Worm (Caenorhabditis elegans) whole organism, L3 larva: ENCODE data around the gene F47E1.1.

Experiments
- R02D3.7 ChIP-seq: fragments of 150-350 bp; optimal IDR thresholded peaks from 2 replicates; lab custom pipeline; 2014; ENCODE audit warnings: missing biosample characterization, missing genetic modification characterization
- mdl-1 ChIP-seq: fragments of 150-350 bp; optimal IDR thresholded peaks from 2 replicates; lab custom pipeline; 2014; ENCODE audit warnings: missing biosample characterization, missing genetic modification characterization
- unc-62 ChIP-seq: fragments of 150-350 bp; sonication (generic microtip); optimal IDR thresholded peaks from 4 replicates; lab custom pipeline; 2014; ENCODE audit warnings: missing biosample characterization, missing genetic modification reagents, missing genetic modification characterization

DNA sequence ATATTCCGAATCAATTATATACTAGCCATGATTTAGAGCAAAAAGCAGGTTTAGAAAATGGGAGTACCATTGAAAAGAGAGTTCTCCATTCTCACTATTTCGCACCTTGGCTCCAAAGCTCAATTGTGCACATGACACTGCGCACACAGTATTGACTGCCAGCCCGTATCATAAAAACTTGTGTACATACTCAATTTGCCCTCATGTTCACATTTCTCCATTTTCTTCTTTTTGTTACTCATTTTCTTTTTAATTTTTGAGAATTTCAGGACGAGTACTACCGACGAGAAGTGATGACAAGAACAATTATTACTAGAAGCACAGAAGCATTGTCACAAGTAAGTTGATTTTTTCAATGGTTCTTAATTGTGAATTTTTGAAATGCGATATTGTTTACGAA is 27.4 kb downstream of the F47E1.1 start:
- TF ChIP-seq mdl-1 (tag; lab: Kevin White, UChicago) (no peak), unc-62 (GFP tag; lab: Kevin White, UChicago) (no peak), R02D3.7 (no peak)
